Fruit fly (Drosophila melanogaster) whole organism, embryonic: ENCODE data around the gene InR.

Experiments
- CG10274 ChIP-seq: fragments of 200-800 bp; sonication (Bioruptor generic); optimal IDR thresholded peaks from 3 replicates; lab custom pipeline; 2017; ENCODE audit warnings: missing biosample characterization, mild to moderate bottlenecking, missing genetic modification characterization
- CG11723 ChIP-seq: fragments of 200-800 bp; sonication (Bioruptor generic); optimal IDR thresholded peaks from 2 replicates; lab custom pipeline; 2017; ENCODE audit warnings: missing biosample characterization, mild to moderate bottlenecking, missing genetic modification characterization
- CG12104 ChIP-seq: fragments of 200-800 bp; sonication (Bioruptor generic); optimal IDR thresholded peaks from 3 replicates; lab custom pipeline; 2016; ENCODE audit warnings: missing biosample characterization, missing genetic modification characterization
- CG13123 ChIP-seq: fragments of 200-800 bp; sonication (Bioruptor generic); optimal IDR thresholded peaks from 2 replicates; lab custom pipeline; 2016; ENCODE audit warnings: missing biosample characterization, missing genetic modification characterization
- CG13894 ChIP-seq: fragments of 200-800 bp; sonication (Bioruptor generic); optimal IDR thresholded peaks from 3 replicates; lab custom pipeline; 2018; ENCODE audit warnings: missing biosample characterization, mild to moderate bottlenecking, missing genetic modification characterization, moderate library complexity
- CG14050 ChIP-seq: fragments of 200-800 bp; sonication (Bioruptor generic); IDR thresholded peaks from 3 replicates; pipeline ENCODE4 v1.3.6; 2022; ENCODE audit warnings: missing biosample characterization, missing genetic modification characterization
- CG1529 ChIP-seq: fragments of 200-800 bp; sonication (Bioruptor generic); optimal IDR thresholded peaks from 3 replicates; lab custom pipeline; 2018; ENCODE audit warnings: missing biosample characterization, missing genetic modification characterization
- CG17359 ChIP-seq: fragments of 200-800 bp; sonication (Bioruptor generic); optimal IDR thresholded peaks from 3 replicates; lab custom pipeline; 2018; ENCODE audit warnings: missing biosample characterization, mild to moderate bottlenecking, missing genetic modification characterization, moderate library complexity
- CG18011 ChIP-seq: fragments of 200-800 bp; sonication (Bioruptor generic); optimal IDR thresholded peaks from 2 replicates; lab custom pipeline; 2017; ENCODE audit warnings: missing biosample characterization, missing genetic modification characterization, mild to moderate bottlenecking, moderate library complexity, missing genotype
- CG32772 ChIP-seq: fragments of 200-800 bp; sonication (Bioruptor generic); IDR thresholded peaks from 2 replicates; pipeline ENCODE4 v1.3.6; 2022; ENCODE audit warnings: missing biosample characterization, missing genetic modification characterization
- CG34224 ChIP-seq: fragments of 200-800 bp; sonication (Bioruptor generic); IDR thresholded peaks from 3 replicates; pipeline ENCODE4 v1.3.6; 2022; ENCODE audit warnings: missing biosample characterization, missing genetic modification characterization; ENCODE audit not compliant: partially characterized antibody
- CG5953 ChIP-seq: fragments of 200-800 bp; sonication (Bioruptor generic); IDR thresholded peaks from 2 replicates; pipeline ENCODE4 v1.3.6; 2022; ENCODE audit warnings: missing biosample characterization, missing genetic modification characterization
- CG7839 ChIP-seq: fragments of 200-800 bp; sonication (Bioruptor generic); optimal IDR thresholded peaks from 3 replicates; lab custom pipeline; 2018; ENCODE audit warnings: missing biosample characterization, mild to moderate bottlenecking, missing genetic modification characterization, moderate library complexity
- CG8281 ChIP-seq: fragments of 200-800 bp; sonication (Bioruptor generic); optimal IDR thresholded peaks from 2 replicates; lab custom pipeline; 2018; ENCODE audit warnings: missing biosample characterization, mild to moderate bottlenecking, missing genetic modification characterization, moderate library complexity
- CG8388 ChIP-seq: fragments of 200-800 bp; sonication (Bioruptor generic); optimal IDR thresholded peaks from 2 replicates; lab custom pipeline; 2019; ENCODE audit warnings: missing biosample characterization, mild to moderate bottlenecking, missing genetic modification characterization, moderate library complexity
- CG9932 ChIP-seq: fragments of 200-800 bp; sonication (Bioruptor generic); IDR thresholded peaks from 2 replicates; pipeline ENCODE4 v1.3.6; 2022; ENCODE audit warnings: missing biosample characterization, missing genetic modification characterization
- CTCF ChIP-seq: fragments of 200-800 bp; sonication (Bioruptor generic); optimal IDR thresholded peaks from 2 replicates; lab custom pipeline; 2017; ENCODE audit warnings: missing biosample characterization, mild to moderate bottlenecking, missing genetic modification characterization, moderate library complexity
- D19A ChIP-seq: fragments of 200-800 bp; optimal IDR thresholded peaks from 3 replicates; lab custom pipeline; 2019; ENCODE audit warnings: missing biosample characterization, mild to moderate bottlenecking, missing genetic modification characterization, moderate library complexity
- Deaf1 ChIP-seq: fragments of 200-800 bp; optimal IDR thresholded peaks from 3 replicates; lab custom pipeline; 2019; ENCODE audit warnings: missing biosample characterization, mild to moderate bottlenecking, missing genetic modification characterization, moderate library complexity
- E2f2 ChIP-seq: fragments of 200-800 bp; sonication (Bioruptor generic); IDR thresholded peaks from 2 replicates; pipeline ENCODE4 v1.3.6; 2022; ENCODE audit warnings: missing biosample characterization, missing genetic modification characterization
- Fer1 ChIP-seq: fragments of 200-800 bp; sonication (Bioruptor generic); optimal IDR thresholded peaks from 2 replicates; lab custom pipeline; 2017; ENCODE audit warnings: missing biosample characterization, mild to moderate bottlenecking, missing genetic modification characterization
- Scr ChIP-seq: fragments of 200-800 bp; sonication (Bioruptor generic); IDR thresholded peaks from 2 replicates; pipeline ENCODE4 v1.3.6; 2022; ENCODE audit warnings: missing biosample characterization, missing genetic modification characterization; ENCODE audit not compliant: partially characterized antibody
- YL-1 ChIP-seq: fragments of 200-800 bp; sonication (Bioruptor generic); optimal IDR thresholded peaks from 3 replicates; lab custom pipeline; 2017; ENCODE audit warnings: missing biosample characterization, mild to moderate bottlenecking, missing genetic modification characterization
- abd-A ChIP-seq: fragments of 200-800 bp; sonication (Bioruptor generic); optimal IDR thresholded peaks from 3 replicates; lab custom pipeline; 2019; ENCODE audit warnings: missing biosample characterization, mild to moderate bottlenecking, missing genetic modification characterization, moderate library complexity
- cg ChIP-seq: fragments of 200-800 bp; sonication (Bioruptor generic); optimal IDR thresholded peaks from 3 replicates; lab custom pipeline; 2019; ENCODE audit warnings: missing biosample characterization, mild to moderate bottlenecking, missing genetic modification characterization, moderate library complexity
- chinmo ChIP-seq: fragments of 200-800 bp; sonication (Bioruptor generic); IDR thresholded peaks from 4 replicates; pipeline ENCODE4 v1.3.6; 2022; ENCODE audit warnings: missing biosample characterization, missing genetic modification characterization; ENCODE audit not compliant: partially characterized antibody
- chm ChIP-seq: fragments of 200-800 bp; sonication (Bioruptor generic); IDR thresholded peaks from 2 replicates; pipeline ENCODE4 v1.3.6; 2022; ENCODE audit warnings: missing biosample characterization, missing genetic modification characterization
- ems ChIP-seq: fragments of 200-800 bp; sonication (Bioruptor generic); optimal IDR thresholded peaks from 3 replicates; lab custom pipeline; 2016; ENCODE audit warnings: missing biosample characterization, missing genetic modification characterization
- exex ChIP-seq: fragments of 200-800 bp; sonication (Bioruptor generic); optimal IDR thresholded peaks from 4 replicates; lab custom pipeline; 2018; ENCODE audit warnings: missing biosample characterization, mild to moderate bottlenecking, missing genetic modification characterization, moderate library complexity
- fd3F ChIP-seq: fragments of 200-800 bp; sonication (Bioruptor generic); optimal IDR thresholded peaks from 2 replicates; lab custom pipeline; 2018; ENCODE audit warnings: missing biosample characterization, mild to moderate bottlenecking, missing genetic modification characterization, moderate library complexity
- grau ChIP-seq: fragments of 200-800 bp; optimal IDR thresholded peaks from 3 replicates; lab custom pipeline; 2019; ENCODE audit warnings: missing biosample characterization, mild to moderate bottlenecking, missing genetic modification characterization, moderate library complexity
- ind ChIP-seq: fragments of 200-800 bp; sonication (Bioruptor generic); optimal IDR thresholded peaks from 3 replicates; lab custom pipeline; 2016; ENCODE audit warnings: missing biosample characterization, missing genetic modification characterization
- kay ChIP-seq: fragments of 200-800 bp; sonication (Bioruptor generic); optimal IDR thresholded peaks from 2 replicates; lab custom pipeline; 2016; ENCODE audit warnings: missing biosample characterization, missing genetic modification characterization
- lola ChIP-seq, 3 experiments: fragments of >200 bp in 2 of 3; fragments of 200-800 bp in 1 of 3; sonication (Bioruptor generic) in 1 of 3; optimal IDR thresholded peaks; 2 replicates each; lab custom pipeline; 2017 to 2019; ENCODE audit warnings: missing biosample characterization in 3 of 3, missing genetic modification characterization in 3 of 3, mild to moderate bottlenecking in 1 of 3, moderate library complexity in 1 of 3
- oc ChIP-seq: fragments of 200-800 bp; sonication (Bioruptor generic); optimal IDR thresholded peaks from 2 replicates; lab custom pipeline; 2018; ENCODE audit warnings: missing biosample characterization, mild to moderate bottlenecking, missing genetic modification characterization, moderate library complexity
- pita ChIP-seq: fragments of 200-800 bp; sonication (Bioruptor generic); optimal IDR thresholded peaks from 2 replicates; lab custom pipeline; 2017; ENCODE audit warnings: missing biosample characterization, mild to moderate bottlenecking, missing genetic modification characterization
- prd ChIP-seq, 3 experiments: fragments of >200 bp in 2 of 3; fragments of 200-800 bp in 1 of 3; sonication (Bioruptor generic) in 1 of 3; optimal IDR thresholded peaks in 2 of 3; IDR thresholded peaks in 1 of 3; 2 replicates in 2 of 3; 3 replicates in 1 of 3; pipeline versions ENCODE4 v1.3.6 to Lab custom; 2017 to 2022; ENCODE audit warnings: missing biosample characterization in 1 of 3, missing genetic modification characterization in 1 of 3
- psq ChIP-seq: fragments of 200-800 bp; sonication (Bioruptor generic); optimal IDR thresholded peaks from 2 replicates; lab custom pipeline; 2017; ENCODE audit warnings: missing biosample characterization, missing genetic modification characterization
- rib ChIP-seq: fragments of 200-800 bp; sonication (Bioruptor generic); IDR thresholded peaks from 2 replicates; pipeline ENCODE4 v1.3.6; 2022; ENCODE audit warnings: missing biosample characterization, missing genetic modification characterization
- salm ChIP-seq: fragments of 200-800 bp; sonication (Bioruptor generic); optimal IDR thresholded peaks from 2 replicates; lab custom pipeline; 2018; ENCODE audit warnings: missing biosample characterization, mild to moderate bottlenecking, missing genetic modification characterization
- sens ChIP-seq: fragments of 200-800 bp; sonication (Bioruptor generic); peaks from one replicate; lab custom pipeline; 2016; ENCODE audit warnings: missing biosample characterization, missing genetic modification characterization
- slbo ChIP-seq: fragments of 200-800 bp; sonication (Bioruptor generic); IDR thresholded peaks from 2 replicates; pipeline ENCODE4 v1.3.6; 2022; ENCODE audit warnings: missing biosample characterization, missing genetic modification characterization
- slou ChIP-seq: fragments of 200-800 bp; sonication (Bioruptor generic); optimal IDR thresholded peaks from 3 replicates; lab custom pipeline; 2016; ENCODE audit warnings: missing biosample characterization, missing genetic modification characterization
- sob ChIP-seq: fragments of 200-800 bp; sonication (Bioruptor generic); IDR thresholded peaks from 2 replicates; pipeline ENCODE4 v1.3.6; 2022; ENCODE audit warnings: missing biosample characterization, missing genetic modification characterization
- sqz ChIP-seq: fragments of 200-800 bp; sonication (Bioruptor generic); optimal IDR thresholded peaks from 3 replicates; lab custom pipeline; 2018; ENCODE audit warnings: missing biosample characterization, mild to moderate bottlenecking, missing genetic modification characterization
- sr ChIP-seq: fragments of 200-800 bp; sonication (Bioruptor generic); IDR thresholded peaks from 3 replicates; pipeline ENCODE4 v1.3.6; 2022; ENCODE audit warnings: missing biosample characterization, missing genetic modification characterization
- tgo ChIP-seq: fragments of 200-800 bp; sonication (Bioruptor generic); IDR thresholded peaks from 3 replicates; pipeline ENCODE4 v1.3.6; 2022; ENCODE audit warnings: missing biosample characterization, missing genetic modification characterization
- ttk ChIP-seq: fragments of 200-800 bp; sonication (Bioruptor generic); IDR thresholded peaks from 2 replicates; pipeline ENCODE4 v2.1.2; 2022; ENCODE audit warnings: missing biosample characterization, missing genetic modification characterization
- wek ChIP-seq: fragments of 200-800 bp; sonication (Bioruptor generic); optimal IDR thresholded peaks from 3 replicates; lab custom pipeline; 2018; ENCODE audit warnings: missing biosample characterization, mild to moderate bottlenecking, missing genetic modification characterization, moderate library complexity

The InR gene

dm6 chr3R:21636867-21637481 is 17.9 kb upstream of the InR start (continued):
- TF ChIP-seq lola (GFP tag; optimal IDR thresholded peaks at IDR 0.05; lab: Kevin White, UChicago) (no peak), chm (GFP tag; lab: Robert Waterston, UW) (0 out of 2 replicates have a peak, but pooled peaks have one; percentile 41), CG5953 (GFP tag; lab: Robert Waterston, UW) (no peak), tgo (GFP tag; lab: Robert Waterston, UW) (peak; percentile 36; the same call in 1 of the 3 replicates), cg (GFP tag; lab: Kevin White, UChicago) (peak; percentile 48), Scr (GFP tag; lab: Robert Waterston, UW) (no peak), salm (peak; percentile 11), CG1529 (GFP tag; lab: Kevin White, UChicago) (peak; percentile 13), abd-A (peak; percentile 12), slbo (peak; percentile 57), exex (tag; lab: Kevin White, UChicago) (no peak), CG13123 (no peak), D19A (tag; lab: Kevin White, UChicago) (peak; percentile 96), CG34224 (GFP tag; lab: Robert Waterston, UW) (peak; percentile 24; the same call in 1 of the 3 replicates), Deaf1 (tag; lab: Kevin White, UChicago) (peak; percentile 44), CG8388 (GFP tag; lab: Kevin White, UChicago) (peak; percentile 67), kay (peak; percentile 13), Fer1 (peak; percentile 32), ind (GFP tag; lab: Kevin White, UChicago) (no peak), rib (GFP tag; lab: Robert Waterston, UW) (peak; percentile 71; the same call in 1 of the 2 replicates), chinmo (peak; percentile 91; the same call in 3 of the 4 replicates), CG10274 (GFP tag; lab: Kevin White, UChicago) (peak; percentile 14), sob (GFP tag; lab: Robert Waterston, UW) (0 out of 2 replicates have a peak, but pooled peaks have one; percentile 28), CG32772 (GFP tag; lab: Robert Waterston, UW) (no peak), CG8281 (tag; lab: Kevin White, UChicago) (peak; percentile 24), oc (tag; lab: Kevin White, UChicago) (peak; percentile 17), CG12104 (GFP tag; lab: Kevin White, UChicago) (peak; percentile 16), wek (GFP tag; lab: Kevin White, UChicago) (peak; percentile 2), E2f2 (peak; percentile 26; the same call in 1 of the 2 replicates), sqz (GFP tag; lab: Kevin White, UChicago) (peak; percentile 71), sens (GFP tag; lab: Kevin White, UChicago) (peak; percentile 85), ttk (GFP tag; lab: Robert Waterston, UW) (no peak), CG11723 (GFP tag; lab: Kevin White, UChicago) (peak; percentile 9), CG13894 (tag; lab: Kevin White, UChicago) (peak; percentile 50), psq (no peak), ems (GFP tag; lab: Kevin White, UChicago) (no peak), CTCF (peak; percentile 56), slou (peak; percentile 19), grau (tag; lab: Kevin White, UChicago) (peak; percentile 5), CG18011 (GFP tag; lab: Kevin White, UChicago) (no peak), CG9932 (peak; percentile 42), prd (optimal IDR thresholded peaks at IDR 0.05; lab: Kevin White, UChicago) (no peak), prd (GFP tag; IDR thresholded peaks at IDR 0.05; lab: Robert Waterston, UW) (0 out of 3 replicates have a peak, but pooled peaks have one; percentile 14), sr (GFP tag; lab: Robert Waterston, UW) (peak; percentile 20; the same call in 1 of the 3 replicates), CG7839 (tag; lab: Kevin White, UChicago) (peak; percentile 11), pita (GFP tag; lab: Kevin White, UChicago) (no peak), CG17359 (tag; lab: Kevin White, UChicago) (peak; percentile 6), fd3F (peak; percentile 38), YL-1 (GFP tag; lab: Kevin White, UChicago) (peak; percentile 1), CG14050 (GFP tag; lab: Robert Waterston, UW) (0 out of 3 replicates have a peak, but pooled peaks have one; percentile 21)
